Worm (Caenorhabditis elegans) whole organism, young adult: Measurements from ENCODE around the gene nep-15.

ENCODE experiments used
- B0261.1 ChIP-seq: sonication (generic microtip); optimal IDR thresholded peaks from 2 replicates; lab custom pipeline; 2016; ENCODE audit warnings: mild to moderate bottlenecking, missing genetic modification characterization, moderate library complexity, missing compliant biosample characterization
- C17E4.6 ChIP-seq: fragments of 200-800 bp; sonication (Bioruptor generic); IDR thresholded peaks from 2 replicates; pipeline ENCODE4 v1.3.6; 2022; ENCODE audit warnings: missing genetic modification reagents, missing genetic modification characterization, missing compliant biosample characterization
- F37B4.10 ChIP-seq: fragments of 200-800 bp; sonication (Bioruptor generic); IDR thresholded peaks from 2 replicates; pipeline ENCODE4 v1.3.6; 2022; ENCODE audit warnings: missing genetic modification characterization, missing compliant biosample characterization
- F49E8.2 ChIP-seq: sonication (generic microtip); optimal IDR thresholded peaks from 3 replicates; lab custom pipeline; 2017; ENCODE audit warnings: missing genetic modification characterization, mild to moderate bottlenecking, missing compliant biosample characterization, antibody characterized with exemption, moderate library complexity; ENCODE audit not compliant: insufficient read depth
- F52B5.7 ChIP-seq: sonication (generic microtip); optimal IDR thresholded peaks from 2 replicates; lab custom pipeline; 2016; ENCODE audit warnings: mild to moderate bottlenecking, missing genetic modification characterization, missing compliant biosample characterization
- F57A8.1 ChIP-seq: fragments of 200-800 bp; sonication (Bioruptor generic); optimal IDR thresholded peaks from 2 replicates; lab custom pipeline; 2018; ENCODE audit warnings: mild to moderate bottlenecking, missing genetic modification characterization, moderate library complexity, missing compliant biosample characterization
- F57C9.4 ChIP-seq: sonication (generic microtip); optimal IDR thresholded peaks from 2 replicates; lab custom pipeline; 2017; ENCODE audit warnings: mild to moderate bottlenecking, missing genetic modification characterization, missing compliant biosample characterization
- T07F8.4 ChIP-seq: sonication (generic microtip); optimal IDR thresholded peaks from 2 replicates; lab custom pipeline; 2016; ENCODE audit warnings: mild to moderate bottlenecking, missing genetic modification characterization, moderate library complexity, missing compliant biosample characterization
- Y53G8AR.9 ChIP-seq: fragments of 200-800 bp; sonication (Bioruptor generic); conservative IDR thresholded peaks from 2 replicates; pipeline ENCODE4 v1.3.6; 2022; ENCODE audit warnings: missing genetic modification reagents, missing genetic modification characterization, missing compliant biosample characterization
- Y56A3A.18 ChIP-seq: fragments of 200-800 bp; sonication (Bioruptor generic); IDR thresholded peaks from 2 replicates; pipeline ENCODE4 v1.3.6; 2022; ENCODE audit warnings: missing genetic modification reagents, missing genetic modification characterization, missing compliant biosample characterization
- Y95B8A.8 ChIP-seq: fragments of 200-800 bp; sonication (Bioruptor generic); IDR thresholded peaks from 2 replicates; pipeline ENCODE4 v1.3.6; 2022; ENCODE audit warnings: missing genetic modification reagents, missing genetic modification characterization, missing compliant biosample characterization
- aptf-2 ChIP-seq: fragments of 200-800 bp; sonication (Bioruptor generic); conservative IDR thresholded peaks from 2 replicates; pipeline ENCODE4 v1.3.6; 2022; ENCODE audit warnings: missing genetic modification reagents, missing genetic modification characterization, missing compliant biosample characterization
- atf-7 ChIP-seq: sonication (generic microtip); optimal IDR thresholded peaks from 2 replicates; lab custom pipeline; 2017; ENCODE audit warnings: mild to moderate bottlenecking, missing genetic modification characterization, missing compliant biosample characterization
- attf-6 ChIP-seq: fragments of 200-800 bp; sonication (Bioruptor generic); IDR thresholded peaks from 2 replicates; pipeline ENCODE4 v1.3.6; 2022; ENCODE audit warnings: missing genetic modification reagents, missing genetic modification characterization, missing compliant biosample characterization
- ccch-3 ChIP-seq: fragments of 200-800 bp; sonication (Bioruptor generic); optimal IDR thresholded peaks from 2 replicates; lab custom pipeline; 2018; ENCODE audit warnings: mild to moderate bottlenecking, missing genetic modification characterization, missing compliant biosample characterization
- cebp-1 ChIP-seq, 2 experiments: fragments of 200-800 bp in 1 of 2; sonication (Bioruptor generic) in 1 of 2; sonication (generic microtip) in 1 of 2; IDR thresholded peaks in 1 of 2; optimal IDR thresholded peaks in 1 of 2; 2 replicates each; pipeline versions ENCODE4 v1.3.6 to Lab custom; 2017 to 2022; ENCODE audit warnings: missing compliant biosample characterization in 2 of 2, missing genetic modification characterization in 2 of 2, mild to moderate bottlenecking in 1 of 2, missing genetic modification reagents in 1 of 2, moderate library complexity in 1 of 2
- ceh-27 ChIP-seq: fragments of 200-800 bp; sonication (Bioruptor generic); optimal IDR thresholded peaks from 2 replicates; lab custom pipeline; 2018; ENCODE audit warnings: mild to moderate bottlenecking, missing genetic modification characterization, moderate library complexity, missing compliant biosample characterization
- ceh-40 ChIP-seq: fragments of 200-800 bp; sonication (Bioruptor generic); IDR thresholded peaks from 2 replicates; pipeline ENCODE4 v1.3.6; 2022; ENCODE audit warnings: missing genetic modification characterization, missing compliant biosample characterization
- die-1 ChIP-seq: sonication (generic microtip); optimal IDR thresholded peaks from 2 replicates; lab custom pipeline; 2016; ENCODE audit warnings: missing genotype, mild to moderate bottlenecking, missing genetic modification characterization, missing compliant biosample characterization
- dpff-1 ChIP-seq: sonication (generic microtip); optimal IDR thresholded peaks from 2 replicates; lab custom pipeline; 2017; ENCODE audit warnings: mild to moderate bottlenecking, missing genetic modification characterization, missing compliant biosample characterization
- dpl-1 ChIP-seq: fragments of 150-350 bp; optimal IDR thresholded peaks from 2 replicates; lab custom pipeline; 2014; ENCODE audit warnings: missing biosample characterization, missing genetic modification reagents, missing genetic modification characterization
- egl-18 ChIP-seq: fragments of 200-800 bp; sonication (Bioruptor generic); IDR thresholded peaks from 2 replicates; pipeline ENCODE4 v1.3.6; 2022; ENCODE audit warnings: missing genetic modification reagents, missing genetic modification characterization, missing compliant biosample characterization
- egl-44 ChIP-seq: fragments of 200-800 bp; sonication (Bioruptor generic); IDR thresholded peaks from 2 replicates; pipeline ENCODE4 v1.3.6; 2022; ENCODE audit warnings: missing genetic modification reagents, missing genetic modification characterization, missing compliant biosample characterization
- gei-17 ChIP-seq: fragments of 200-800 bp; sonication (Bioruptor generic); optimal IDR thresholded peaks from 2 replicates; lab custom pipeline; 2018; ENCODE audit warnings: mild to moderate bottlenecking, missing genetic modification characterization, missing compliant biosample characterization
- hlh-12 ChIP-seq: sonication (generic microtip); optimal IDR thresholded peaks from 2 replicates; lab custom pipeline; 2016; ENCODE audit warnings: missing genetic modification characterization, missing compliant biosample characterization
- hlh-26 ChIP-seq: fragments of 200-800 bp; sonication (Bioruptor generic); conservative IDR thresholded peaks from 2 replicates; pipeline ENCODE4 v1.3.6; 2022; ENCODE audit warnings: missing genetic modification reagents, missing genetic modification characterization, missing compliant biosample characterization
- hmg-1.2 ChIP-seq: fragments of 200-800 bp; sonication (Bioruptor generic); IDR thresholded peaks from 2 replicates; pipeline ENCODE4 v1.3.6; 2022; ENCODE audit warnings: missing genetic modification reagents, missing genetic modification characterization, missing compliant biosample characterization
- hmg-20 ChIP-seq: fragments of 200-800 bp; sonication (Bioruptor generic); IDR thresholded peaks from 2 replicates; pipeline ENCODE4 v1.3.6; 2022; ENCODE audit warnings: missing genetic modification reagents, missing genetic modification characterization, missing compliant biosample characterization
- hrde-1 ChIP-seq: sonication (generic microtip); optimal IDR thresholded peaks from 2 replicates; lab custom pipeline; 2016; ENCODE audit warnings: missing genetic modification characterization, mild to moderate bottlenecking, missing compliant biosample characterization, moderate library complexity, missing genotype, missing genetic modification reagents, borderline replicate concordance
- lag-1 ChIP-seq: fragments of 200-800 bp; sonication (Bioruptor generic); IDR thresholded peaks from 2 replicates; pipeline ENCODE4 v1.3.6; 2022; ENCODE audit warnings: missing genetic modification reagents, missing genetic modification characterization, missing compliant biosample characterization
- let-526 ChIP-seq: fragments of 200-800 bp; sonication (Bioruptor generic); IDR thresholded peaks from 2 replicates; pipeline ENCODE4 v1.3.6; 2022; ENCODE audit warnings: missing genetic modification reagents, missing genetic modification characterization, missing compliant biosample characterization
- let-607 ChIP-seq, 2 experiments: fragments of 200-800 bp in 1 of 2; sonication (Bioruptor generic) in 1 of 2; sonication (generic microtip) in 1 of 2; optimal IDR thresholded peaks; 2 replicates each; lab custom pipeline; 2016 to 2018; ENCODE audit warnings: mild to moderate bottlenecking in 2 of 2, missing compliant biosample characterization in 2 of 2, missing genetic modification characterization in 2 of 2, moderate library complexity in 2 of 2, missing genotype in 1 of 2
- lin-26 ChIP-seq: fragments of 200-800 bp; sonication (Bioruptor generic); IDR thresholded peaks from 2 replicates; pipeline ENCODE4 v1.3.6; 2022; ENCODE audit warnings: missing genetic modification reagents, missing genetic modification characterization, missing compliant biosample characterization
- madf-10 ChIP-seq: sonication (generic microtip); optimal IDR thresholded peaks from 2 replicates; lab custom pipeline; 2016; ENCODE audit warnings: mild to moderate bottlenecking, missing genetic modification characterization, missing compliant biosample characterization
- madf-6 ChIP-seq: fragments of 200-800 bp; sonication (Bioruptor generic); IDR thresholded peaks from 2 replicates; pipeline ENCODE4 v1.3.6; 2022; ENCODE audit warnings: missing genetic modification reagents, missing genetic modification characterization, missing compliant biosample characterization
- mcd-1 ChIP-seq: fragments of 200-800 bp; sonication (Bioruptor generic); IDR thresholded peaks from 2 replicates; pipeline ENCODE4 v1.3.6; 2022; ENCODE audit warnings: missing genetic modification reagents, missing genetic modification characterization, missing compliant biosample characterization
- nfya-2 ChIP-seq: fragments of 200-800 bp; sonication (Bioruptor generic); IDR thresholded peaks from 2 replicates; pipeline ENCODE4 v1.3.6; 2022; ENCODE audit warnings: missing genetic modification reagents, missing genetic modification characterization, missing compliant biosample characterization
- nfyb-1 ChIP-seq: fragments of 200-800 bp; sonication (Bioruptor generic); IDR thresholded peaks from 2 replicates; pipeline ENCODE4 v1.3.6; 2022; ENCODE audit warnings: missing genetic modification reagents, missing genetic modification characterization, missing compliant biosample characterization
- nhr-90 ChIP-seq: sonication (generic microtip); optimal IDR thresholded peaks from 2 replicates; lab custom pipeline; 2016; ENCODE audit warnings: missing genotype, mild to moderate bottlenecking, missing genetic modification characterization, missing compliant biosample characterization
- pha-4 ChIP-seq: fragments of 150-350 bp; sonication (generic microtip); optimal IDR thresholded peaks from 2 replicates; lab custom pipeline; 2014; ENCODE audit warnings: missing biosample characterization, missing genetic modification reagents, missing genetic modification characterization
- repo-1 ChIP-seq: sonication (generic microtip); optimal IDR thresholded peaks from 2 replicates; lab custom pipeline; 2017; ENCODE audit warnings: mild to moderate bottlenecking, missing genetic modification characterization, missing compliant biosample characterization
- sdz-38 ChIP-seq: sonication (generic microtip); optimal IDR thresholded peaks from 2 replicates; lab custom pipeline; 2016; ENCODE audit warnings: missing genotype, missing genetic modification characterization, missing compliant biosample characterization
- snpc-1.3 ChIP-seq: sonication (generic microtip); optimal IDR thresholded peaks from 2 replicates; lab custom pipeline; 2017; ENCODE audit warnings: missing genetic modification characterization, mild to moderate bottlenecking, missing compliant biosample characterization, antibody characterized with exemption, moderate library complexity, missing genotype, missing genetic modification reagents; ENCODE audit not compliant: insufficient read depth
- snpc-3.4 ChIP-seq: sonication (generic microtip); optimal IDR thresholded peaks from 2 replicates; lab custom pipeline; 2017; ENCODE audit warnings: missing genetic modification characterization, mild to moderate bottlenecking, missing compliant biosample characterization, antibody characterized with exemption, moderate library complexity, missing genotype, missing genetic modification reagents
- unc-130 ChIP-seq: sonication (generic microtip); optimal IDR thresholded peaks from 2 replicates; lab custom pipeline; 2016; ENCODE audit warnings: missing genetic modification reagents, missing genetic modification characterization, missing compliant biosample characterization
- ztf-22 ChIP-seq: fragments of 200-800 bp; sonication (Bioruptor generic); optimal IDR thresholded peaks from 2 replicates; lab custom pipeline; 2018; ENCODE audit warnings: mild to moderate bottlenecking, missing genetic modification characterization, moderate library complexity, missing compliant biosample characterization
- ztf-3 ChIP-seq: fragments of 200-800 bp; sonication (Bioruptor generic); optimal IDR thresholded peaks from 2 replicates; lab custom pipeline; 2018; ENCODE audit warnings: mild to moderate bottlenecking, missing genetic modification characterization, missing compliant biosample characterization

Gene nep-15

ce11 chrX:8381651-8382050 is 9.6 kb downstream of the nep-15 start (continued):
- TF ChIP-seq mcd-1 (GFP tag; lab: Robert Waterston, UW) (no peak), ceh-40 (GFP tag; lab: Robert Waterston, UW) (0 out of 2 replicates have a peak, but pooled peaks have one; percentile 36), snpc-1.3 (no peak), unc-130 (no peak), die-1 (tag; lab: Kevin White, UChicago) (peak; percentile 87), hmg-20 (GFP tag; lab: Robert Waterston, UW) (0 out of 2 replicates have a peak, but pooled peaks have one; percentile 13), snpc-3.4 (peak; percentile 74), let-607 (tag; optimal IDR thresholded peaks at IDR 0.05; lab: Kevin White, UChicago) (peak in 1 of 2 experiments; percentile 34), ztf-22 (GFP tag; lab: Kevin White, UChicago) (no peak), pha-4 (tag; lab: Kevin White, UChicago) (no peak), hrde-1 (tag; lab: Kevin White, UChicago) (peak; percentile 52), F57A8.1 (GFP tag; lab: Kevin White, UChicago) (no peak), nhr-90 (tag; lab: Kevin White, UChicago) (peak; percentile 80), Y53G8AR.9 (GFP tag; lab: Robert Waterston, UW) (0 out of 2 replicates have a peak, but pooled peaks have one; percentile 16), B0261.1 (tag; lab: Kevin White, UChicago) (peak; percentile 89), hlh-12 (tag; lab: Kevin White, UChicago) (no peak), repo-1 (peak; percentile 58), F49E8.2 (tag; lab: Kevin White, UChicago) (no peak), atf-7 (tag; lab: Kevin White, UChicago) (no peak), ceh-27 (GFP tag; lab: Kevin White, UChicago) (no peak), hmg-1.2 (GFP tag; lab: Robert Waterston, UW) (peak; percentile 65), C17E4.6 (GFP tag; lab: Robert Waterston, UW) (no peak), cebp-1 (GFP tag; IDR thresholded peaks at IDR 0.05; lab: Robert Waterston, UW) (no peak), cebp-1 (tag; optimal IDR thresholded peaks at IDR 0.05; lab: Kevin White, UChicago) (peak; percentile 45), let-526 (GFP tag; lab: Robert Waterston, UW) (no peak), madf-10 (tag; lab: Kevin White, UChicago) (peak; percentile 59), nfyb-1 (GFP tag; lab: Robert Waterston, UW) (0 out of 2 replicates have a peak, but pooled peaks have one; percentile 43), Y95B8A.8 (GFP tag; lab: Robert Waterston, UW) (no peak), F37B4.10 (GFP tag; lab: Robert Waterston, UW) (no peak), sdz-38 (no peak), hlh-26 (GFP tag; lab: Robert Waterston, UW) (no peak), F52B5.7 (tag; lab: Kevin White, UChicago) (no peak), egl-18 (GFP tag; lab: Robert Waterston, UW) (no peak), dpl-1 (no peak), nfya-2 (GFP tag; lab: Robert Waterston, UW) (no peak), lin-26 (GFP tag; lab: Robert Waterston, UW) (peak; percentile 89), aptf-2 (GFP tag; lab: Robert Waterston, UW) (no peak), F57C9.4 (tag; lab: Kevin White, UChicago) (no peak), gei-17 (GFP tag; lab: Kevin White, UChicago) (no peak), lag-1 (GFP tag; lab: Robert Waterston, UW) (no peak), dpff-1 (tag; lab: Kevin White, UChicago) (no peak), T07F8.4 (tag; lab: Kevin White, UChicago) (peak; percentile 43), ccch-3 (GFP tag; lab: Kevin White, UChicago) (no peak), ztf-3 (GFP tag; lab: Kevin White, UChicago) (no peak), attf-6 (peak; percentile 27; the same call in 1 of the 2 replicates), madf-6 (peak; percentile 49; the same call in 1 of the 2 replicates), egl-44 (GFP tag; lab: Robert Waterston, UW) (0 out of 2 replicates have a peak, but pooled peaks have one; percentile 47), Y56A3A.18 (0 out of 2 replicates have a peak, but pooled peaks have one; percentile 53)
